Fruit fly (Drosophila melanogaster): ENCODE results near the gene Lk.

Lk gene

dm6 chr3L:14544987-14545943 is 15.3 kb downstream of the Lk start (continued):
- no peak for TF ChIP-seq CG2129 (GFP tag; IDR thresholded peaks at IDR 0.05; ENCODE audit: partially characterized antibody)
- TF ChIP-seq CG32772 (GFP tag; IDR thresholded peaks at IDR 0.05): no peak
- TF ChIP-seq CG13624 (GFP tag; optimal IDR thresholded peaks at IDR 0.05): peak; percentile 11
- peak; percentile 97 for TF ChIP-seq CG7987 (GFP tag; optimal IDR thresholded peaks at IDR 0.05)
- no peak for TF ChIP-seq CG6689 (GFP tag; IDR thresholded peaks at IDR 0.05)
- no peak for TF ChIP-seq jumu (GFP tag; optimal IDR thresholded peaks at IDR 0.05)
- peak; percentile 6 for TF ChIP-seq btn (GFP tag; optimal IDR thresholded peaks at IDR 0.05)
- TF ChIP-seq slbo (GFP tag; IDR thresholded peaks at IDR 0.05): peak; percentile 44; the same call in 1 of the 2 replicates
- TF ChIP-seq sisA (GFP tag; IDR thresholded peaks at IDR 0.05): no peak; the same call in 1 of the 2 replicates
- peak; percentile 16 for TF ChIP-seq shn (GFP tag; optimal IDR thresholded peaks at IDR 0.05)
- no peak for TF ChIP-seq NC2α (GFP tag; optimal IDR thresholded peaks at IDR 0.05)
- peak; percentile 20 for TF ChIP-seq CG3281 (GFP tag; optimal IDR thresholded peaks at IDR 0.05)
- peak; percentile 15 for TF ChIP-seq mirr (GFP tag; optimal IDR thresholded peaks at IDR 0.05)
- 0 out of 3 replicates have a peak, but pooled peaks have one; percentile 34 for TF ChIP-seq CG11093 (GFP tag; IDR thresholded peaks at IDR 0.05)
- no peak for TF ChIP-seq ato (GFP tag; IDR thresholded peaks at IDR 0.05; ENCODE audit: partially characterized antibody)
- TF ChIP-seq Dip3 (GFP tag; optimal IDR thresholded peaks at IDR 0.05): no peak
- no peak for TF ChIP-seq gce (GFP tag; IDR thresholded peaks at IDR 0.05)
- no peak for TF ChIP-seq CG5953 (GFP tag; IDR thresholded peaks at IDR 0.05)
- TF ChIP-seq vnd (GFP tag; IDR thresholded peaks at IDR 0.05; ENCODE audit: partially characterized antibody): no peak
- no peak for TF ChIP-seq Awh (GFP tag; IDR thresholded peaks at IDR 0.05)
- TF ChIP-seq sug (tag; optimal IDR thresholded peaks at IDR 0.05): peak; percentile 40
- no peak for TF ChIP-seq CG10321 (GFP tag; IDR thresholded peaks at IDR 0.05)
- peak; percentile 34 for TF ChIP-seq CG6813 (GFP tag; optimal IDR thresholded peaks at IDR 0.05)
- no peak for TF ChIP-seq Side (GFP tag; optimal IDR thresholded peaks at IDR 0.05)
- no peak for TF ChIP-seq Dref (GFP tag; IDR thresholded peaks at IDR 0.05)
- TF ChIP-seq ac (GFP tag; optimal IDR thresholded peaks at IDR 0.05): no peak
- TF ChIP-seq Myb (GFP tag; optimal IDR thresholded peaks at IDR 0.05): no peak
- TF ChIP-seq ATbp (GFP tag; optimal IDR thresholded peaks at IDR 0.05): peak; percentile 25
- no peak for TF ChIP-seq crc (GFP tag; optimal IDR thresholded peaks at IDR 0.05)
- TF ChIP-seq Ada2b (GFP tag; IDR thresholded peaks at IDR 0.05): no peak
- TF ChIP-seq row (GFP tag; IDR thresholded peaks at IDR 0.05): peak; percentile 60
- no peak for TF ChIP-seq kay (GFP tag; optimal IDR thresholded peaks at IDR 0.05)
- TF ChIP-seq Oaz (GFP tag; IDR thresholded peaks at IDR 0.05): no peak
- no peak for TF ChIP-seq z (GFP tag; IDR thresholded peaks at IDR 0.05)
- peak; percentile 58 for TF ChIP-seq Med (GFP tag)
- TF ChIP-seq CG7357 (GFP tag; IDR thresholded peaks at IDR 0.05): no peak
- TF ChIP-seq dysf (GFP tag; IDR thresholded peaks at IDR 0.05): peak; percentile 66; the same call in 1 of the 3 replicates
- TF ChIP-seq Dbx (GFP tag; IDR thresholded peaks at IDR 0.05): no peak
- TF ChIP-seq Hmr (GFP tag; optimal IDR thresholded peaks at IDR 0.05): peak; percentile 43
- TF ChIP-seq sob (GFP tag; IDR thresholded peaks at IDR 0.05): 0 out of 2 replicates have a peak, but pooled peaks have one; percentile 28
- no peak for TF ChIP-seq Atf-2 (GFP tag; optimal IDR thresholded peaks at IDR 0.05)
- TF ChIP-seq Usf (GFP tag; optimal IDR thresholded peaks at IDR 0.05): no peak
- no peak; the same call in 1 of the 2 replicates for TF ChIP-seq CG43689 (GFP tag; IDR thresholded peaks at IDR 0.05)
- peak; percentile 32 for TF ChIP-seq CG15696 (tag; optimal IDR thresholded peaks at IDR 0.05)
- TF ChIP-seq tll (GFP tag; optimal IDR thresholded peaks at IDR 0.05): no peak
- TF ChIP-seq CkIIα-i1 (GFP tag; IDR thresholded peaks at IDR 0.05): no peak
- TF ChIP-seq rib (GFP tag; IDR thresholded peaks at IDR 0.05): no peak
- peak; percentile 44 for TF ChIP-seq Ptx1 (GFP tag; IDR thresholded peaks at IDR 0.05)
- peak; percentile 28 for TF ChIP-seq CG1529 (GFP tag; optimal IDR thresholded peaks at IDR 0.05)
- no peak for TF ChIP-seq CG13287 (GFP tag; IDR thresholded peaks at IDR 0.05; ENCODE audit: partially characterized antibody)
